Fruit fly (Drosophila melanogaster) whole organism, embryonic: ENCODE measurements around the gene CG9582.
A peak's percentile ranks its signal among the peaks of the same experiment; 100 is the strongest.

Source experiments
- Ada2b ChIP-seq: fragments of 200-800 bp; sonication (Bioruptor generic); IDR thresholded peaks from 2 replicates; pipeline ENCODE4 v1.3.6; 2022; ENCODE audit warnings: missing biosample characterization, missing genetic modification characterization
- CG10147 ChIP-seq: fragments of 200-800 bp; sonication (Bioruptor generic); optimal IDR thresholded peaks from 2 replicates; lab custom pipeline; 2019; ENCODE audit warnings: missing biosample characterization, mild to moderate bottlenecking, missing genetic modification characterization, moderate library complexity
- CG10462 ChIP-seq: fragments of 200-800 bp; sonication (Bioruptor generic); optimal IDR thresholded peaks from 2 replicates; lab custom pipeline; 2016; ENCODE audit warnings: missing biosample characterization, missing genetic modification characterization
- CG10565 ChIP-seq: fragments of 200-800 bp; sonication (Bioruptor generic); optimal IDR thresholded peaks from 3 replicates; lab custom pipeline; 2016; ENCODE audit warnings: missing biosample characterization, mild to moderate bottlenecking, missing genetic modification characterization
- CG10654 ChIP-seq: fragments of 200-800 bp; sonication (Bioruptor generic); optimal IDR thresholded peaks from 2 replicates; lab custom pipeline; 2016; ENCODE audit warnings: missing biosample characterization, missing genetic modification characterization
- CG12236 ChIP-seq: fragments of 200-800 bp; sonication (Bioruptor generic); optimal IDR thresholded peaks from 2 replicates; lab custom pipeline; 2016; ENCODE audit warnings: missing biosample characterization, missing genetic modification characterization
- CG14050 ChIP-seq: fragments of 200-800 bp; sonication (Bioruptor generic); IDR thresholded peaks from 3 replicates; pipeline ENCODE4 v1.3.6; 2022; ENCODE audit warnings: missing biosample characterization, missing genetic modification characterization
- CG14860 ChIP-seq: fragments of 200-800 bp; sonication (Bioruptor generic); IDR thresholded peaks from 3 replicates; pipeline ENCODE4 v1.3.6; 2022; ENCODE audit warnings: missing biosample characterization, missing genetic modification characterization; ENCODE audit not compliant: partially characterized antibody
- CG1602 ChIP-seq: fragments of 200-800 bp; sonication (Bioruptor generic); optimal IDR thresholded peaks from 3 replicates; lab custom pipeline; 2016; ENCODE audit warnings: missing biosample characterization, missing genetic modification characterization
- CG16815 ChIP-seq: fragments of 200-800 bp; sonication (Bioruptor generic); optimal IDR thresholded peaks from 3 replicates; lab custom pipeline; 2017; ENCODE audit warnings: missing biosample characterization, mild to moderate bottlenecking, missing genetic modification characterization
- CG34376 ChIP-seq: fragments of 200-800 bp; sonication (Bioruptor generic); optimal IDR thresholded peaks from 2 replicates; lab custom pipeline; 2018; ENCODE audit warnings: missing biosample characterization, mild to moderate bottlenecking, missing genetic modification characterization
- CG3995 ChIP-seq: fragments of 200-800 bp; sonication (Bioruptor generic); optimal IDR thresholded peaks from 3 replicates; lab custom pipeline; 2016; ENCODE audit warnings: missing biosample characterization, missing genetic modification characterization
- CG8281 ChIP-seq: fragments of 200-800 bp; sonication (Bioruptor generic); optimal IDR thresholded peaks from 2 replicates; lab custom pipeline; 2018; ENCODE audit warnings: missing biosample characterization, mild to moderate bottlenecking, missing genetic modification characterization, moderate library complexity
- CG8359 ChIP-seq: fragments of 200-800 bp; sonication (Bioruptor generic); optimal IDR thresholded peaks from 2 replicates; lab custom pipeline; 2017; ENCODE audit warnings: missing biosample characterization, mild to moderate bottlenecking, missing genetic modification characterization, borderline replicate concordance
- CTCF ChIP-seq: fragments of 200-800 bp; sonication (Bioruptor generic); optimal IDR thresholded peaks from 2 replicates; lab custom pipeline; 2017; ENCODE audit warnings: missing biosample characterization, mild to moderate bottlenecking, missing genetic modification characterization, moderate library complexity
- Dip3 ChIP-seq: fragments of 200-800 bp; sonication (Bioruptor generic); optimal IDR thresholded peaks from 3 replicates; lab custom pipeline; 2016; ENCODE audit warnings: missing biosample characterization, missing genetic modification characterization
- Doc2 ChIP-seq: fragments of 200-800 bp; sonication (Bioruptor generic); IDR thresholded peaks from 2 replicates; pipeline ENCODE4 v1.3.6; 2022; ENCODE audit warnings: missing biosample characterization, missing genetic modification characterization
- Dp ChIP-seq: fragments of 200-800 bp; sonication (Bioruptor generic); optimal IDR thresholded peaks from 2 replicates; lab custom pipeline; 2018; ENCODE audit warnings: missing biosample characterization, mild to moderate bottlenecking, missing genetic modification characterization, moderate library complexity
- Elba2 ChIP-seq: fragments of 200-800 bp; sonication (Bioruptor generic); optimal IDR thresholded peaks from 3 replicates; lab custom pipeline; 2016; ENCODE audit warnings: missing biosample characterization, missing genetic modification characterization
- Ets97D ChIP-seq: fragments of 200-800 bp; sonication (Bioruptor generic); optimal IDR thresholded peaks from 3 replicates; lab custom pipeline; 2016; ENCODE audit warnings: missing biosample characterization, missing genetic modification characterization
- H15 ChIP-seq: fragments of 200-800 bp; sonication (Bioruptor generic); IDR thresholded peaks from 3 replicates; pipeline ENCODE4 v1.3.6; 2022; ENCODE audit warnings: missing biosample characterization, missing genetic modification characterization
- HLH4C ChIP-seq: fragments of 200-800 bp; sonication (Bioruptor generic); IDR thresholded peaks from 3 replicates; pipeline ENCODE4 v1.3.6; 2022; ENCODE audit warnings: missing biosample characterization, missing genetic modification characterization; ENCODE audit not compliant: partially characterized antibody
- HLHmδ ChIP-seq: fragments of 200-800 bp; sonication (Bioruptor generic); optimal IDR thresholded peaks from 2 replicates; lab custom pipeline; 2018; ENCODE audit warnings: missing biosample characterization, mild to moderate bottlenecking, missing genetic modification characterization, moderate library complexity
- Jarid2 ChIP-seq: fragments of 200-800 bp; sonication (Bioruptor generic); optimal IDR thresholded peaks from 3 replicates; lab custom pipeline; 2017; ENCODE audit warnings: mild to moderate bottlenecking, missing biosample characterization, missing genetic modification reagents, missing genetic modification characterization
- Oaz ChIP-seq: fragments of 200-800 bp; sonication (Bioruptor generic); IDR thresholded peaks from 2 replicates; pipeline ENCODE4 v1.3.6; 2022; ENCODE audit warnings: missing biosample characterization, missing genetic modification characterization
- Oli ChIP-seq: fragments of 200-800 bp; sonication (Bioruptor generic); optimal IDR thresholded peaks from 2 replicates; lab custom pipeline; 2018; ENCODE audit warnings: missing biosample characterization, mild to moderate bottlenecking, missing genetic modification characterization, moderate library complexity
- Ptx1 ChIP-seq: fragments of 200-800 bp; sonication (Bioruptor generic); IDR thresholded peaks from 2 replicates; pipeline ENCODE4 v1.3.6; 2022; ENCODE audit warnings: missing biosample characterization, missing genetic modification characterization
- al ChIP-seq: fragments of 200-800 bp; sonication (Bioruptor generic); IDR thresholded peaks from 2 replicates; pipeline ENCODE4 v1.3.6; 2022; ENCODE audit warnings: missing biosample characterization, missing genetic modification characterization
- aop ChIP-seq: fragments of 200-800 bp; sonication (Bioruptor generic); IDR thresholded peaks from 2 replicates; pipeline ENCODE4 v1.3.6; 2022; ENCODE audit warnings: missing biosample characterization, missing genetic modification characterization
- ato ChIP-seq: fragments of 200-800 bp; sonication (Bioruptor generic); IDR thresholded peaks from 2 replicates; pipeline ENCODE4 v1.3.6; 2022; ENCODE audit warnings: missing biosample characterization, missing genetic modification characterization; ENCODE audit not compliant: partially characterized antibody
- bigmax ChIP-seq: fragments of 200-800 bp; sonication (Bioruptor generic); optimal IDR thresholded peaks from 2 replicates; lab custom pipeline; 2018; ENCODE audit warnings: missing biosample characterization, mild to moderate bottlenecking, missing genetic modification characterization
- bsh ChIP-seq, 2 experiments: fragments of 200-800 bp; sonication (Bioruptor generic); optimal IDR thresholded peaks; 2 replicates each; lab custom pipeline; 2017 to 2018; ENCODE audit warnings: mild to moderate bottlenecking in 2 of 2, missing biosample characterization in 2 of 2, missing genetic modification characterization in 2 of 2, moderate library complexity in 1 of 2
- cato ChIP-seq: fragments of 200-800 bp; sonication (Bioruptor generic); optimal IDR thresholded peaks from 2 replicates; lab custom pipeline; 2016; ENCODE audit warnings: missing biosample characterization, missing genetic modification characterization, borderline replicate concordance
- crc ChIP-seq: fragments of 200-800 bp; sonication (Bioruptor generic); optimal IDR thresholded peaks from 2 replicates; lab custom pipeline; 2016; ENCODE audit warnings: missing biosample characterization, missing genetic modification characterization
- crp ChIP-seq, 2 experiments: fragments of 200-800 bp; sonication (Bioruptor generic); optimal IDR thresholded peaks; 2 replicates in 1 of 2; 3 replicates in 1 of 2; lab custom pipeline; 2017; ENCODE audit warnings: missing biosample characterization in 2 of 2, missing genetic modification characterization in 2 of 2, mild to moderate bottlenecking in 1 of 2, moderate library complexity in 1 of 2
- fd3F ChIP-seq: fragments of 200-800 bp; sonication (Bioruptor generic); optimal IDR thresholded peaks from 2 replicates; lab custom pipeline; 2018; ENCODE audit warnings: missing biosample characterization, mild to moderate bottlenecking, missing genetic modification characterization, moderate library complexity
- gt ChIP-seq: fragments of 200-800 bp; sonication (Bioruptor generic); IDR thresholded peaks from 2 replicates; pipeline ENCODE4 v1.3.6; 2022; ENCODE audit warnings: missing biosample characterization, missing genetic modification characterization
- jumu ChIP-seq: fragments of 200-800 bp; sonication (Bioruptor generic); optimal IDR thresholded peaks from 3 replicates; lab custom pipeline; 2016; ENCODE audit warnings: missing biosample characterization, missing genetic modification characterization
- kni ChIP-seq: fragments of 200-800 bp; sonication (Bioruptor generic); optimal IDR thresholded peaks from 3 replicates; lab custom pipeline; 2017; ENCODE audit warnings: mild to moderate bottlenecking, missing biosample characterization, missing genetic modification reagents, missing genetic modification characterization
- mirr ChIP-seq: fragments of 200-800 bp; sonication (Bioruptor generic); optimal IDR thresholded peaks from 3 replicates; lab custom pipeline; 2018; ENCODE audit warnings: missing biosample characterization, mild to moderate bottlenecking, missing genetic modification characterization
- nerfin-2 ChIP-seq: fragments of 200-800 bp; sonication (Bioruptor generic); IDR thresholded peaks from 2 replicates; pipeline ENCODE4 v1.3.6; 2022; ENCODE audit warnings: missing biosample characterization, missing genetic modification characterization; ENCODE audit not compliant: partially characterized antibody
- ranshi ChIP-seq: fragments of 200-800 bp; sonication (Bioruptor generic); IDR thresholded peaks from 2 replicates; pipeline ENCODE4 v1.3.6; 2022; ENCODE audit warnings: missing biosample characterization, missing genetic modification characterization
- scrt ChIP-seq: fragments of 200-800 bp; sonication (Bioruptor generic); optimal IDR thresholded peaks from 2 replicates; lab custom pipeline; 2018; ENCODE audit warnings: missing biosample characterization, mild to moderate bottlenecking, missing genetic modification characterization, moderate library complexity
- sens-2 ChIP-seq: fragments of 200-800 bp; sonication (Bioruptor generic); IDR thresholded peaks from 2 replicates; pipeline ENCODE4 v1.3.6; 2022; ENCODE audit warnings: missing biosample characterization, missing genetic modification characterization
- seq ChIP-seq: fragments of 200-800 bp; sonication (Bioruptor generic); IDR thresholded peaks from 2 replicates; pipeline ENCODE4 v1.3.6; 2022; ENCODE audit warnings: missing biosample characterization, missing genetic modification characterization
- tin ChIP-seq: fragments of 200-800 bp; sonication (Bioruptor generic); optimal IDR thresholded peaks from 3 replicates; lab custom pipeline; 2016; ENCODE audit warnings: missing biosample characterization, missing genetic modification characterization
- trh ChIP-seq: fragments of 200-800 bp; sonication (Bioruptor generic); optimal IDR thresholded peaks from 2 replicates; lab custom pipeline; 2016; ENCODE audit warnings: missing biosample characterization, missing genetic modification characterization
- tup ChIP-seq: fragments of 200-800 bp; sonication (Bioruptor generic); optimal IDR thresholded peaks from 2 replicates; lab custom pipeline; 2016; ENCODE audit warnings: missing biosample characterization, mild to moderate bottlenecking, missing genetic modification characterization, moderate library complexity
- vnd ChIP-seq: fragments of 200-800 bp; sonication (Bioruptor generic); IDR thresholded peaks from 3 replicates; pipeline ENCODE4 v1.3.6; 2022; ENCODE audit warnings: missing biosample characterization, missing genetic modification characterization; ENCODE audit not compliant: partially characterized antibody
- wdn ChIP-seq: fragments of 200-800 bp; sonication (Bioruptor generic); IDR thresholded peaks from 2 replicates; pipeline ENCODE4 v1.3.6; 2022; ENCODE audit warnings: missing biosample characterization, missing genetic modification characterization

Gene CG9582

DNA sequence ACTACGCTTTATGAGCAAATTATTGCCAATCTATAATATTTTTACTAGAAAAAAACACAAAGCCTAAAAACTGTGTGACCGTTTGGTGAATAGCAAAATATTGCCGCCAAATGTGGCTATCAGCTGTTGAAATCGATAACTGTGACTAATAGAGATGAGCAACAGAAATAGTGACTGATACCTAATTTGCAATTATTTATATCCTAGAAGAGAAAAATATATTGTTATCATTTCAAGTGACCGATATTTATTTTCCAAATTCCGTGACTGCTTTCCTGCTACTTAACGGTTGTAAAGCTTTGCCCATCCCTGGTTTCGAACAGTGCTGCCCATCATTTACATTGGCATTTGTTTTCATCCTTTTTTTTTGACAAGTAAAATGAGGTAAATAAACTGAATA lies 34.4 kb downstream of the CG9582 start, which contains the start of the genes alien and CG18661 (continued):
- peak; percentile 58 for TF ChIP-seq CG10147 (GFP tag; lab: Kevin White, UChicago)
- peak; percentile 92 for TF ChIP-seq tin (GFP tag; lab: Kevin White, UChicago)
- TF ChIP-seq nerfin-2: peak; percentile 33; the same call in 1 of the 2 replicates
- peak; percentile 83 to 95 for TF ChIP-seq crp (GFP tag; optimal IDR thresholded peaks at IDR 0.05; lab: Kevin White, UChicago)
- TF ChIP-seq Dp (GFP tag; lab: Kevin White, UChicago): peak; percentile 44
- TF ChIP-seq CG1602 (GFP tag; lab: Kevin White, UChicago): peak; percentile 76
- no peak for TF ChIP-seq CG10565 (GFP tag; lab: Kevin White, UChicago)
- TF ChIP-seq cato (GFP tag; lab: Kevin White, UChicago): peak; percentile 32
- TF ChIP-seq CG14050 (GFP tag; lab: Robert Waterston, UW): peak; percentile 91
- peak; percentile 92 for TF ChIP-seq sens-2 (GFP tag; lab: Robert Waterston, UW)
- peak; percentile 96 for TF ChIP-seq Ada2b (GFP tag; lab: Robert Waterston, UW)
- TF ChIP-seq CG14860 (GFP tag; lab: Robert Waterston, UW): peak; percentile 43; the same call in 1 of the 3 replicates
- TF ChIP-seq Elba2: peak; percentile 41
- TF ChIP-seq seq (GFP tag; lab: Robert Waterston, UW): peak; percentile 84
- peak; percentile 95 for TF ChIP-seq Dip3 (GFP tag; lab: Kevin White, UChicago)
- TF ChIP-seq bsh (GFP tag; optimal IDR thresholded peaks at IDR 0.05; lab: Kevin White, UChicago): peak in 1 of 2 experiments; percentile 59
- peak; percentile 44 for TF ChIP-seq fd3F (GFP tag; lab: Kevin White, UChicago)
- peak; percentile 4 for TF ChIP-seq CG34376 (GFP tag; lab: Kevin White, UChicago)
- peak; percentile 40 for TF ChIP-seq Oli (tag; lab: Kevin White, UChicago)
- peak; percentile 44 for TF ChIP-seq CTCF (GFP tag; lab: Kevin White, UChicago)
- TF ChIP-seq Ptx1 (GFP tag; lab: Robert Waterston, UW): peak; percentile 92
- TF ChIP-seq CG16815 (GFP tag; lab: Kevin White, UChicago): peak; percentile 90
- no peak for TF ChIP-seq bigmax (GFP tag; lab: Kevin White, UChicago)
- TF ChIP-seq scrt (GFP tag; lab: Kevin White, UChicago): peak; percentile 33
- TF ChIP-seq CG10654 (GFP tag; lab: Kevin White, UChicago): peak; percentile 81
- TF ChIP-seq CG10462 (GFP tag; lab: Kevin White, UChicago): peak; percentile 72
- TF ChIP-seq CG8281: no peak
- TF ChIP-seq Jarid2 (GFP tag; lab: Kevin White, UChicago): no peak
- peak; percentile 94 for TF ChIP-seq aop
- peak; percentile 34; the same call in 1 of the 3 replicates for TF ChIP-seq HLH4C
- peak; percentile 57 for TF ChIP-seq tup (GFP tag; lab: Kevin White, UChicago)
- peak; percentile 88 for TF ChIP-seq Ets97D
- TF ChIP-seq wdn (GFP tag; lab: Robert Waterston, UW): peak; percentile 77
- peak; percentile 60 for TF ChIP-seq CG12236 (GFP tag; lab: Kevin White, UChicago)
- TF ChIP-seq ranshi (GFP tag; lab: Robert Waterston, UW): peak; percentile 98
- TF ChIP-seq Oaz (GFP tag; lab: Robert Waterston, UW): peak; percentile 95
- TF ChIP-seq crc (GFP tag; lab: Kevin White, UChicago): peak; percentile 89
- peak; percentile 60; the same call in 2 of the 3 replicates for TF ChIP-seq vnd
- no peak for TF ChIP-seq kni (GFP tag; lab: Kevin White, UChicago)
- TF ChIP-seq HLHmδ (GFP tag; lab: Kevin White, UChicago): no peak
- peak; percentile 85; the same call in 2 of the 3 replicates for TF ChIP-seq H15
- TF ChIP-seq CG3995 (GFP tag; lab: Kevin White, UChicago): peak; percentile 98
- TF ChIP-seq jumu (GFP tag; lab: Kevin White, UChicago): peak; percentile 94
- peak; percentile 49; the same call in 1 of the 2 replicates for TF ChIP-seq gt (GFP tag; lab: Robert Waterston, UW)
- TF ChIP-seq CG8359 (GFP tag; lab: Kevin White, UChicago): no peak
- peak; percentile 23 for TF ChIP-seq mirr (GFP tag; lab: Kevin White, UChicago)
- TF ChIP-seq trh: peak; percentile 91
- TF ChIP-seq al (GFP tag; lab: Robert Waterston, UW): peak; percentile 88
- peak; percentile 36; the same call in 1 of the 2 replicates for TF ChIP-seq ato (GFP tag; lab: Robert Waterston, UW)
- TF ChIP-seq Doc2 (GFP tag; lab: Robert Waterston, UW): 0 out of 2 replicates have a peak, but pooled peaks have one; percentile 6
